Fruit fly (Drosophila melanogaster): ENCODE results near the gene Nt5a.

- TF ChIP-seq Sin3A (optimal IDR thresholded peaks at IDR 0.05) (no peak), Myc (optimal IDR thresholded peaks at IDR 0.05) (no peak), ttk (optimal IDR thresholded peaks at IDR 0.05) (no peak), insv (optimal IDR thresholded peaks at IDR 0.05) (no peak), h (optimal IDR thresholded peaks at IDR 0.05) (no peak)
These were observed 41.0 kb upstream of the Nt5a start for dm6 chr3L:1348248-1348647.
